Worm (Caenorhabditis elegans) whole organism, L2 larva: Measurements from ENCODE around the gene oac-55.
A peak's percentile ranks its signal among the peaks of the same experiment; 100 is the strongest.

Experiments
- C34F6.9 ChIP-seq: fragments of 150-350 bp; optimal IDR thresholded peaks from 2 replicates; lab custom pipeline; 2014; ENCODE audit warnings: missing biosample characterization, missing genetic modification characterization
- F13H6.1 ChIP-seq: sonication (generic microtip); optimal IDR thresholded peaks from 2 replicates; lab custom pipeline; 2016; ENCODE audit warnings: missing genetic modification characterization, missing compliant biosample characterization
- R02D3.7 ChIP-seq: fragments of 150-350 bp; optimal IDR thresholded peaks from 2 replicates; lab custom pipeline; 2014; ENCODE audit warnings: missing biosample characterization, missing genetic modification characterization
- Y55F3AM.14 ChIP-seq: fragments of 200-800 bp; sonication (Bioruptor generic); optimal IDR thresholded peaks from 2 replicates; lab custom pipeline; 2018; ENCODE audit warnings: mild to moderate bottlenecking, missing genetic modification characterization, missing compliant biosample characterization
- ZK546.5 ChIP-seq: sonication (generic microtip); optimal IDR thresholded peaks from 2 replicates; lab custom pipeline; 2017; ENCODE audit warnings: missing biosample characterization, missing genetic modification characterization
- alr-1 ChIP-seq: fragments of 150-350 bp; optimal IDR thresholded peaks from 2 replicates; lab custom pipeline; 2014; ENCODE audit warnings: missing biosample characterization, missing genetic modification characterization
- aly-2 ChIP-seq: fragments of 150-350 bp; optimal IDR thresholded peaks from 2 replicates; lab custom pipeline; 2014; ENCODE audit warnings: missing biosample characterization, missing genetic modification characterization
- ama-1 ChIP-seq: fragments of 150-350 bp; optimal IDR thresholded peaks from 2 replicates; lab custom pipeline; 2018; ENCODE audit warnings: inconsistent platforms
- blmp-1 ChIP-seq: sonication (generic microtip); optimal IDR thresholded peaks from 2 replicates; lab custom pipeline; 2017; ENCODE audit warnings: missing genetic modification characterization, mild to moderate bottlenecking, missing compliant biosample characterization, antibody characterized with exemption, moderate library complexity; ENCODE audit not compliant: insufficient read depth
- ceh-16 ChIP-seq: fragments of 150-350 bp; optimal IDR thresholded peaks from 2 replicates; lab custom pipeline; 2014; ENCODE audit warnings: missing biosample characterization, missing genetic modification characterization
- ceh-82 ChIP-seq: fragments of 150-350 bp; optimal IDR thresholded peaks from 2 replicates; lab custom pipeline; 2014; ENCODE audit warnings: missing biosample characterization, missing genetic modification characterization
- crh-2 ChIP-seq: sonication (generic microtip); optimal IDR thresholded peaks from 2 replicates; lab custom pipeline; 2017; ENCODE audit warnings: missing biosample characterization, missing genetic modification characterization
- dmd-4 ChIP-seq: sonication (generic microtip); optimal IDR thresholded peaks from 2 replicates; lab custom pipeline; 2017; ENCODE audit warnings: missing biosample characterization, missing genetic modification characterization
- egl-27 ChIP-seq: sonication (generic microtip); optimal IDR thresholded peaks from 3 replicates; lab custom pipeline; 2017; ENCODE audit warnings: missing biosample characterization, missing genetic modification reagents, missing genetic modification characterization
- elt-1 ChIP-seq: fragments of 150-350 bp; optimal IDR thresholded peaks from 2 replicates; lab custom pipeline; 2014; ENCODE audit warnings: missing biosample characterization, missing genetic modification characterization
- elt-3 ChIP-seq: sonication (generic microtip); optimal IDR thresholded peaks from 2 replicates; lab custom pipeline; 2017; ENCODE audit warnings: missing biosample characterization, missing genetic modification characterization
- fos-1 ChIP-seq: fragments of 150-350 bp; optimal IDR thresholded peaks from 2 replicates; lab custom pipeline; 2014; ENCODE audit warnings: missing biosample characterization, missing genetic modification characterization
- gmeb-1 ChIP-seq: fragments of 150-350 bp; optimal IDR thresholded peaks from 2 replicates; lab custom pipeline; 2014; ENCODE audit warnings: missing biosample characterization, missing genetic modification characterization
- lin-11 ChIP-seq: fragments of 150-350 bp; sonication (generic microtip); optimal IDR thresholded peaks from 2 replicates; lab custom pipeline; 2014; ENCODE audit warnings: missing biosample characterization, missing genetic modification characterization, inconsistent platforms, mixed read lengths
- lin-13 ChIP-seq: fragments of 150-350 bp; optimal IDR thresholded peaks from 2 replicates; lab custom pipeline; 2014; ENCODE audit warnings: missing biosample characterization, missing genetic modification reagents, missing genetic modification characterization
- lin-39 ChIP-seq: fragments of 150-350 bp; optimal IDR thresholded peaks from 2 replicates; lab custom pipeline; 2014; ENCODE audit warnings: missing biosample characterization, missing genetic modification reagents, missing genetic modification characterization
- lsy-2 ChIP-seq, 2 experiments: fragments of 150-350 bp in 1 of 2; sonication (generic microtip) in 1 of 2; optimal IDR thresholded peaks; 2 replicates each; lab custom pipeline; 2014 to 2017; ENCODE audit warnings: missing biosample characterization in 2 of 2, missing genetic modification characterization in 2 of 2
- mab-5 ChIP-seq: fragments of 150-350 bp; optimal IDR thresholded peaks from 2 replicates; lab custom pipeline; 2014; ENCODE audit warnings: missing biosample characterization, missing genetic modification characterization
- mbf-1 ChIP-seq: sonication (generic microtip); optimal IDR thresholded peaks from 2 replicates; lab custom pipeline; 2017; ENCODE audit warnings: missing biosample characterization, missing genetic modification characterization
- mdl-1 ChIP-seq, 2 experiments: fragments of 150-350 bp in 1 of 2; sonication (generic microtip) in 1 of 2; optimal IDR thresholded peaks; 2 replicates each; lab custom pipeline; 2017; ENCODE audit warnings: missing biosample characterization in 2 of 2, missing genetic modification characterization in 2 of 2
- nhr-10 ChIP-seq: sonication (generic microtip); optimal IDR thresholded peaks from 2 replicates; lab custom pipeline; 2017; ENCODE audit warnings: missing biosample characterization, missing genetic modification characterization
- nhr-11 ChIP-seq: fragments of 150-350 bp; optimal IDR thresholded peaks from 2 replicates; lab custom pipeline; 2014; ENCODE audit warnings: missing biosample characterization, missing genetic modification characterization
- nhr-12 ChIP-seq: fragments of 150-350 bp; optimal IDR thresholded peaks from 2 replicates; lab custom pipeline; 2014; ENCODE audit warnings: missing biosample characterization, missing genetic modification characterization
- nhr-129 ChIP-seq: fragments of 150-350 bp; optimal IDR thresholded peaks from 2 replicates; lab custom pipeline; 2014; ENCODE audit warnings: missing biosample characterization, missing genetic modification characterization
- nhr-21 ChIP-seq: fragments of 150-350 bp; optimal IDR thresholded peaks from 2 replicates; lab custom pipeline; 2014; ENCODE audit warnings: missing biosample characterization, missing genetic modification characterization
- nhr-23 ChIP-seq: fragments of 150-350 bp; optimal IDR thresholded peaks from 2 replicates; lab custom pipeline; 2014; ENCODE audit warnings: missing biosample characterization, missing genetic modification reagents, missing genetic modification characterization
- nhr-237 ChIP-seq: fragments of 150-350 bp; optimal IDR thresholded peaks from 2 replicates; lab custom pipeline; 2014; ENCODE audit warnings: missing biosample characterization, missing genetic modification characterization
- nhr-25 ChIP-seq: fragments of 150-350 bp; sonication (generic microtip); optimal IDR thresholded peaks from 3 replicates; lab custom pipeline; 2014; ENCODE audit warnings: missing biosample characterization, missing genetic modification characterization
- nhr-6 ChIP-seq: fragments of 150-350 bp; optimal IDR thresholded peaks from 2 replicates; lab custom pipeline; 2014; ENCODE audit warnings: missing biosample characterization, missing genetic modification characterization
- nhr-77 ChIP-seq: fragments of 150-350 bp; optimal IDR thresholded peaks from 2 replicates; lab custom pipeline; 2014; ENCODE audit warnings: missing biosample characterization, missing genetic modification characterization
- peb-1 ChIP-seq: fragments of 150-350 bp; optimal IDR thresholded peaks from 2 replicates; lab custom pipeline; 2014; ENCODE audit warnings: missing biosample characterization, missing genetic modification characterization
- sem-4 ChIP-seq: fragments of 150-350 bp; optimal IDR thresholded peaks from 2 replicates; lab custom pipeline; 2014; ENCODE audit warnings: missing biosample characterization, missing genetic modification reagents, missing genetic modification characterization
- skn-1 ChIP-seq: sonication (generic microtip); optimal IDR thresholded peaks from 2 replicates; lab custom pipeline; 2017; ENCODE audit warnings: missing biosample characterization, missing genetic modification characterization
- sma-3 ChIP-seq: sonication (generic microtip); optimal IDR thresholded peaks from 2 replicates; lab custom pipeline; 2016; ENCODE audit warnings: missing genetic modification reagents, missing genetic modification characterization, missing compliant biosample characterization
- sma-9 ChIP-seq, 2 experiments: fragments of 150-350 bp in 1 of 2; sonication (generic microtip) in 1 of 2; optimal IDR thresholded peaks; 2 replicates each; lab custom pipeline; 2014 to 2016; ENCODE audit warnings: missing genetic modification characterization in 2 of 2, mild to moderate bottlenecking in 1 of 2, missing biosample characterization in 1 of 2, missing compliant biosample characterization in 1 of 2, missing genetic modification reagents in 1 of 2, moderate library complexity in 1 of 2
- snpc-4 ChIP-seq: fragments of 150-350 bp; optimal IDR thresholded peaks from 2 replicates; lab custom pipeline; 2014; ENCODE audit warnings: missing biosample characterization, missing genetic modification characterization
- unc-39 ChIP-seq: fragments of 150-350 bp; optimal IDR thresholded peaks from 2 replicates; lab custom pipeline; 2014; ENCODE audit warnings: missing biosample characterization, missing genetic modification characterization
- unc-55 ChIP-seq: fragments of 150-350 bp; sonication (generic microtip); optimal IDR thresholded peaks from 3 replicates; lab custom pipeline; 2014; ENCODE audit warnings: missing biosample characterization, missing genetic modification reagents, missing genetic modification characterization
- unc-62 ChIP-seq: fragments of 150-350 bp; optimal IDR thresholded peaks from 2 replicates; lab custom pipeline; 2014; ENCODE audit warnings: missing biosample characterization, missing genetic modification reagents, missing genetic modification characterization
- zag-1 ChIP-seq: fragments of 150-350 bp; optimal IDR thresholded peaks from 2 replicates; lab custom pipeline; 2014; ENCODE audit warnings: missing biosample characterization, missing genetic modification characterization
- ztf-1 ChIP-seq: fragments of 200-800 bp; sonication (Bioruptor generic); conservative IDR thresholded peaks from 2 replicates; pipeline ENCODE4 v1.3.6; 2022; ENCODE audit warnings: missing genetic modification characterization, missing compliant biosample characterization
- ztf-11 ChIP-seq: sonication (generic microtip); optimal IDR thresholded peaks from 2 replicates; lab custom pipeline; 2017; ENCODE audit warnings: missing biosample characterization, missing genetic modification characterization
- ztf-4 ChIP-seq: fragments of 150-350 bp; optimal IDR thresholded peaks from 2 replicates; lab custom pipeline; 2014; ENCODE audit warnings: missing biosample characterization, missing genetic modification characterization

Gene oac-55

DNA sequence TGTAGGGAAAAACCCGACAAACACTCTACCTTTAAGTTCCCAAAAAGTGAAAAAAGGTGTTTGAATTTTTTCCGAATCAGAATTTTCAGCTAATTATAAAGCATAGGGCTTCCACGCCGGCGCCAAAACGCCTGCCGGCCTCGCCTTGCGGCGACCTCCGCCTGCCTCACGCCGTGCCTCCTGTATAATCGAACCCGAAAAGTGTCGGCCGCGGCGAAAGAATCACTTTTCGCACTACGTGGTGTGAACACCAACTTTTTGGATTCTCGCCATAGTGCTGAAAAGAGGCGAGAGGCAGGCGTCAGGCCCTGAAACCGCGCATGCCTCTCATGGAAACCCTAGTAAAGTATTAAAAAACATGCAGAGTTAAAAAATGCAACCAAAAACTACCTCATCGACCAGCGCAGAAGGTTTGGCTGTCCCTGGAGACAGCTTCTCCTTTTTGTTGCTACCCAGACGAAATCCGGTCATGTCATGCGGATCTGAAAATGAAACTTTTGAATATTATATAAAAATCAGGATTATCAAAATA lies 45.4 kb upstream of the oac-55 start, which contains the start of gene nrsn-1:
nrsn-1 (minus strand) TSS at position 482 of the 532 bp plus-strand sequence.
- no peak for TF ChIP-seq sem-4 (tag; lab: Kevin White, UChicago)
- TF ChIP-seq nhr-6 (tag; lab: Kevin White, UChicago): no peak
- no peak for TF ChIP-seq sma-9 (GFP tag; optimal IDR thresholded peaks at IDR 0.05; lab: Kevin White, UChicago)
- TF ChIP-seq sma-9 (tag; optimal IDR thresholded peaks at IDR 0.05; lab: Kevin White, UChicago): no peak
- no peak for TF ChIP-seq ceh-16 (tag; lab: Kevin White, UChicago)
- no peak for TF ChIP-seq mbf-1 (tag; lab: Kevin White, UChicago)
- no peak for TF ChIP-seq ztf-4 (tag; lab: Kevin White, UChicago)
- TF ChIP-seq peb-1: no peak
- TF ChIP-seq C34F6.9 (tag; lab: Kevin White, UChicago): no peak
- TF ChIP-seq F13H6.1 (tag; lab: Kevin White, UChicago): no peak
- no peak for TF ChIP-seq nhr-10 (tag; lab: Kevin White, UChicago)
- TF ChIP-seq zag-1 (tag; lab: Kevin White, UChicago): no peak
- TF ChIP-seq nhr-77 (tag; lab: Kevin White, UChicago): no peak
- TF ChIP-seq aly-2 (tag; lab: Kevin White, UChicago): no peak
- TF ChIP-seq nhr-25 (tag; lab: Kevin White, UChicago): no peak
- no peak for TF ChIP-seq unc-62 (GFP tag; lab: Kevin White, UChicago)
- TF ChIP-seq crh-2 (tag; lab: Kevin White, UChicago): no peak
- no peak for TF ChIP-seq skn-1

DNA sequence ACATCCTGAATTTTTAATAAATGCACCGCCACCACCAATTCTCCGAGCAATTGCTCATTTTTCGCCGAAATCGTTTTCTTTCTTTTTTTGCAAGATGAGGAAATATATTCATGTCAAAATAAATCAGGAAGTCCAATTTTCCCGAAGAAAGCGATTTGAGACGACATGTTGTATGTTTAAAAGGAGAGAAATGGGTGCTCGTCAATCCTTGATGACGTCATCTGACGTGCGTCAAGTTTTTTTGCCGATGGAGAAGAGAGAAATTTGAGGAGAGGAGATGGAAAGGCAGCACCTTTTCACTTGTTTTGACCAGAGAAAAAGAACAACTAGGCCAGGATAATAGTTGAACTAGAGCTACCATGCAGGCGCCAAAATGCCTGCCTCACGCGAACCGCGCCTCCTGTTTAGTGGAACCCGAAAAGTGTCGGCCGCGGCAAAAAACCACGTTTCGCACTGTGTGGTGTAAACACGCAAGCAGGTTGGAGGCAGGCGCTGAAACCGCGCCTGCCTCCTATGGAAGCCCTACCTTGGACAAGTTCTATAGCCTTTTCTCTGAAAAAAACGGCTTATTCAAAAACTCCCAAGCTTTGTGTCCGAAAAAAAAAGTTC lies 44.6 kb upstream of the oac-55 start:
- TF ChIP-seq nhr-23 (no peak), sem-4 (tag; lab: Kevin White, UChicago) (no peak), crh-2 (tag; lab: Kevin White, UChicago) (peak; percentile 80), ztf-4 (tag; lab: Kevin White, UChicago) (no peak), nhr-11 (tag; lab: Kevin White, UChicago) (no peak), skn-1 (no peak), egl-27 (tag; lab: Kevin White, UChicago) (peak; percentile 64), mab-5 (peak; percentile 75), aly-2 (tag; lab: Kevin White, UChicago) (no peak), blmp-1 (tag; lab: Kevin White, UChicago) (no peak), zag-1 (tag; lab: Kevin White, UChicago) (peak; percentile 54), nhr-77 (tag; lab: Kevin White, UChicago) (no peak), peb-1 (no peak), F13H6.1 (tag; lab: Kevin White, UChicago) (peak; percentile 64), lin-13 (GFP tag; lab: Kevin White, UChicago) (peak; percentile 25), nhr-6 (tag; lab: Kevin White, UChicago) (peak; percentile 49), nhr-25 (tag; lab: Kevin White, UChicago) (no peak), lin-39 (no peak), nhr-12 (tag; lab: Kevin White, UChicago) (no peak), ama-1 (lab: Kevin White, UChicago) (no peak), ztf-1 (no peak), sma-9 (GFP tag; optimal IDR thresholded peaks at IDR 0.05; lab: Kevin White, UChicago) (peak; percentile 70), sma-9 (tag; optimal IDR thresholded peaks at IDR 0.05; lab: Kevin White, UChicago) (no peak), nhr-21 (no peak), lin-11 (peak; percentile 0), ZK546.5 (tag; lab: Kevin White, UChicago) (no peak), snpc-4 (no peak), elt-3 (no peak), ceh-82 (tag; lab: Kevin White, UChicago) (no peak), mbf-1 (tag; lab: Kevin White, UChicago) (no peak), nhr-10 (tag; lab: Kevin White, UChicago) (no peak), unc-55 (GFP tag; lab: Kevin White, UChicago) (peak; percentile 61), dmd-4 (no peak), lsy-2 (tag; optimal IDR thresholded peaks at IDR 0.05; lab: Kevin White, UChicago) (peak in 1 of 2 experiments; percentile 65), ztf-11 (tag; lab: Kevin White, UChicago) (no peak), unc-62 (GFP tag; lab: Kevin White, UChicago) (peak; percentile 36), alr-1 (tag; lab: Kevin White, UChicago) (no peak), ceh-16 (tag; lab: Kevin White, UChicago) (no peak), gmeb-1 (tag; lab: Kevin White, UChicago) (no peak), fos-1 (tag; lab: Kevin White, UChicago) (no peak), Y55F3AM.14 (GFP tag; lab: Kevin White, UChicago) (no peak), nhr-237 (tag; lab: Kevin White, UChicago) (no peak), nhr-129 (tag; lab: Kevin White, UChicago) (peak; percentile 59), mdl-1 (tag; optimal IDR thresholded peaks at IDR 0.05; lab: Kevin White, UChicago) (peak in 1 of 2 experiments; percentile 54), R02D3.7 (no peak), sma-3 (GFP tag; lab: Kevin White, UChicago) (no peak), elt-1 (tag; lab: Kevin White, UChicago) (no peak), C34F6.9 (tag; lab: Kevin White, UChicago) (peak; percentile 62), unc-39 (no peak)
